Worm (Caenorhabditis elegans) whole organism, L4/young adult: ENCODE data around the gene Y56A3A.28.

Experiments used
- W03F9.2 ChIP-seq: fragments of 150-350 bp; optimal IDR thresholded peaks from 2 replicates; lab custom pipeline; 2014; ENCODE audit warnings: missing biosample characterization, missing genetic modification characterization
- dao-5 ChIP-seq: sonication (generic microtip); optimal IDR thresholded peaks from 2 replicates; lab custom pipeline; 2016; ENCODE audit warnings: missing genotype, missing genetic modification characterization, moderate library complexity, missing compliant biosample characterization
- him-1 ChIP-seq: sonication (generic microtip); optimal IDR thresholded peaks from 2 replicates; lab custom pipeline; 2016; ENCODE audit warnings: missing genotype, missing genetic modification reagents, missing genetic modification characterization, missing compliant biosample characterization

The Y56A3A.28 gene

DNA sequence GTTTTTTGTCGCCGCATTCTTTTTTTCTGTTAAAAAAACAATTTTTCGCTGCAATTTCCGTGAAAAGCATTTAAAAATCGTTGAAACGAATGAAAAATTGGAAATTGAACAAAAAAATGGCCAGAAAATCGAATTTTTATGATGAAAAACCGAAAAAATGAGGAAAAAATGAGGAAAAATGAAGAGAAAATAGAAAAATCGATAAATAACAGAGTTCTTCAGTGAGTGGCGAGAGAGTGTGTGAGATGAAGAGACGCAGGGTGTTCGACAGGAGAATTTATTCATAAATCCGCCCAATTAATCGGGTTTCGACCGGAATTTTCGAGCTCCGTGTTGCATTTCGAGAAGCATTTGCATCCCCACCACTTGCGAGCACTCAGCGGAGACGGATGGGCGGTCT lies at the start of gene Y56A3A.28:
Gene Y56A3A.28, minus strand, starts transcription at position 33 of the 400 bp plus-strand sequence.
- TF ChIP-seq him-1 (tag; lab: Kevin White, UChicago) (no peak), dao-5 (tag; lab: Kevin White, UChicago) (no peak), W03F9.2 (no peak)

DNA sequence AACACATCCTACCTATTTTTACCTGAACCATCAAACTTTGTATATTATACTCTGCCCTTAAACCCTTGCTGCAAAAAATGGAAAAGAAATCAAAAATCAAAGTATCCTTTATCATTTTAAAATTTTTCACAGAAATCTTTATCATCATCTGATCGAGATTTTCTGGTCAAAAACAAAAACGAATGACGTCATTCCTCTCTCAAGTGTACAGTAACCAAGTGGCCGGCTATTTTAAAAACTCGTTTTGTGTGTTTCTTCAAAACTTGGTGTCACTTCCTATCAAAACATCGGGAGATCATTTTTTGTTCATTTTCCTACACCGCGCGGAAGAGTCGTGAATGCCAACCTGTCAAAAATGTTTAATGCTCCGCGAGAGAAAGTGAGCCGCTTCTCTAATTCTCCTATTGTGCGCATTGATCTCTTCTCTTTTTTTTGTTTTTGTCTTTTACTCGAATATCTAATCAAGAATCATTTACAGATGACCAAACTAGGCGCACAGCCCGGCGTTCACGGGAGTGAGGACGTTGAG lies 49.0 kb upstream of the Y56A3A.28 start, which contains the start of gene brp-1:
Gene brp-1, plus strand, starts transcription at position 479 of the 529 bp plus-strand sequence.
- TF ChIP-seq him-1 (tag; lab: Kevin White, UChicago): no peak
- TF ChIP-seq dao-5 (tag; lab: Kevin White, UChicago): no peak
- TF ChIP-seq W03F9.2: no peak

DNA sequence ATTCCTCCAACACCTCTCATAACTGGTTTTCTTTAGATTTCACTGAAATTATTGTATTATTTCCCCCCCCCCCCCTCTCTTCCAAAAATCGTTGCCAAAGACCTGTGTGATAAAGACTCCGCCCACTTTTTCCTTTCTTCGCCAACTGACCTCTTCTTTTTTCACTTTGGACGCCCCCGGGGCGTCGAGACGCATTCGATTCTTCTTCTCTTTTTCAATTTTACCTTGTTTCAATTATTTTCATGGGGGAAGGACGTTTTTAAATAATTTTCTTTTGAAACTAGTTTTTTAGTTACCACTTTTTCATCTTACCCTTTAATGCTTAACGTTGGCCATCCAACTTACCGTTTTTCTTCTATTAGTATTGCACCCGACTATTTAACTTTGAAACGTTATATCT lies 46.8 kb upstream of the Y56A3A.28 start:
- TF ChIP-seq W03F9.2 (no peak), him-1 (tag; lab: Kevin White, UChicago) (no peak), dao-5 (tag; lab: Kevin White, UChicago) (no peak)

DNA sequence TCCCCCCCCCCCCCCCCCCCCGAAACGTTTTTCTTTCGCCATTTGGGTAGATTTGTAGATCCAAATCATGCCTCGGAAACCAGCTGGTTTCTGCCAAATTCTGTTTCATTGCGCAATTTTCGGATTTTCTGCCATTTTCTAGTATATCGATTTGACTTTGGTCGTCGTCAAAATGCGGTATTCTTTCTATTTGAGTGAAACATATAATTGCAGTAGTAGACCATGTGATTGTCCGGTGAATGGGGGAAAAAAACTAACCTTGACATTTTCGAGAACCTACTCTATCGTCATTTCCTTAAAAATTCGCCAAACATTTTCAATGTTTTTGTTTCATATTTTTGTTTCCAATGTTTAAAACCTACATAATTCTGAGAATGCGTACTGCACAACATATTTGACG lies 44.4 kb upstream of the Y56A3A.28 start:
- TF ChIP-seq dao-5 (tag; lab: Kevin White, UChicago): no peak
- TF ChIP-seq him-1 (tag; lab: Kevin White, UChicago): no peak
- no peak for TF ChIP-seq W03F9.2

DNA sequence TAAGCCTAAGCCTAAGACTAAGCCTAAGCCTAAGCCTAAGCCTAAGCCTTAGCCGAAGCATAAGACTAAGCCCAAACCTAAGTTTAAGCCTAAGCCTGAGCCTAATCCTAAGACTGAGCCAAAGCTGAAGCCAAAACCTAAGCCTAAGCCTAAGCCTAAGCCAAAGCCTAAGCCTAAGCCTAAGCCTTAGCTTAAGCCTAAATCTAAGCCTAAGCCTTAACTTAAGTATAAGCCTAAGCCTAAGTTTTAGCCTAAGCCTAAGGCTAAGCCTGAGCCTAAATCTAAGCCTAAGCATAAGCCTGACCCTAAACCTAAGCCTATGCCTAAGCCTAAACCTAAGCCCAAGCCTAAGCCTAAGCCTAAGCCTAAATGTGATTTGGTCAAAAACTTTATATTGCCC lies 44.0 kb upstream of the Y56A3A.28 start:
- TF ChIP-seq him-1 (tag; lab: Kevin White, UChicago) (no peak), W03F9.2 (no peak), dao-5 (tag; lab: Kevin White, UChicago) (no peak)

DNA sequence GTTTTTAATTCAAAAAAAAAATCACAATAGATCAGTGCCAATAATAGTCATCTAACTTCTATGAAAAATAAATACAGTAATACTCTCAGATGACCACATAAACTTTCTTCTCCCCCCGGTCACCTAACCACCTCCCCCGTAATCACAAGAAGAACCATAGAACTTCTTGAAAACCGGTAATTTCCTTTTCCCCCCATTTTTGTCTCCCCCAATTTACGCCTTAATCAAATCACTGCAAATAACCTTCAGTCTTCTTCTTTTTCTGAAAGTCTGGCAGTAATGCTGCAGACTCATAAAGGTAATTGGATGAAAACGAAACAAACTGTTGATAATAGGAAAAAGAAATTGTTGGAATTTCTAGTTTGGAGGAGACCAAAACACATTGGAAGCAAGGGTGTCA lies 43.3 kb upstream of the Y56A3A.28 start:
- TF ChIP-seq W03F9.2: no peak
- no peak for TF ChIP-seq dao-5 (tag; lab: Kevin White, UChicago)
- TF ChIP-seq him-1 (tag; lab: Kevin White, UChicago): no peak

DNA sequence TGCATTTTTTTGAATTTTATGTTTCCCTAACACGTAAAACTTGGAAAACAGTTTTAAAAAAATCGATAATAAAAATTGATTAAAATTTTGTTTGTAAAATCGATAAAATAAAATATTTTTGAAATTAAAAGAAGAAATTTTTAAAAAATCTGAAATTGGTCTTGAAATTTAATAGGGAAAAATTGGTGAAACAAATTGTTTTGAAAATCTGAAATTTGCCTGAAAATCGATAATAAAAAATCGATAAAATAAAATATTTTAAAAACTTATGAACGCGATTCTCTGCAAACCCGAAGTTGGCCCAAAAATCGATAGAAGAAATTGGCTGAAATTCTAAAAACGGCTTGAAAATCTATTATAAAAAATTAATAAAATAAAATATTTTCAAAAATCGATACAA lies 42.5 kb upstream of the Y56A3A.28 start:
- no peak for TF ChIP-seq him-1 (tag; lab: Kevin White, UChicago)
- TF ChIP-seq W03F9.2: no peak
- TF ChIP-seq dao-5 (tag; lab: Kevin White, UChicago): no peak

DNA sequence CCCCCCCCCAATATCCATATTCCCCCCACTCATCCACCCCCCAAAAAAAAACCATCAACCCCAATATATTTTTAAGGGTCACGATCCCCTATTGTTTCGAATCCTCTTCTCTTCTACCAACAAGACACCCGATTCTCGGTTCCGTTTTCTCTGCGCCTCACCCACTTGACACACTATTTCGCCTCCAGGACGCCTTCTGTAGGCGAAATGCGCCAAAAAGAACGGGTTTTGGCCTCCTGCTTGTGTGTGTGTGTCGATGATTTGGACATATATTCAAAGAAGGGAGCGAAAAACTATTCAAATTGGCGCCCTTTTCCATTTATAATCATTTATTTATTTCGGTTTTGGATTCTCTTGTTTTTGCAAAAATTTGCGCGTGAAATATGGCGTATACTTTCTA lies 41.9 kb upstream of the Y56A3A.28 start:
- no peak for TF ChIP-seq W03F9.2
- TF ChIP-seq him-1 (tag; lab: Kevin White, UChicago): no peak
- TF ChIP-seq dao-5 (tag; lab: Kevin White, UChicago): no peak

DNA sequence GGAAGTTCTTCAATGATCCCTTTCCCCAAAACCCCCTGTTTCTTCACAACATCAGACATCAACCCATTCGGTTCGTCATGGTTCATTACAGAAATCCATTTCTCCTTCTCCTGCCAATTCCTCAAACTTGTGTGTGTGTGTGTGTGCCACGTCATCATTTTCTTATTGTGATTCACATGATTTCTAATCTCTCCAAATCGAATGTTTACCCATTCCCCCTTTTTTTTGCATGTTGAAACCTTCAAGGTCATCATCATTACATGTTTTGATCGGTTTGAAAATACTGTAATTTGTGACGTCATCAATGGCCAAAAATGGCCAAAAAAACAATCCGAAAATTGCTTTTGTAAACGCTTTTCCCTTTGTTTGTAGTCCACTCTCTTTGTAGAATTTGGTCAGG lies 38.6 kb upstream of the Y56A3A.28 start:
- TF ChIP-seq him-1 (tag; lab: Kevin White, UChicago) (no peak), W03F9.2 (no peak), dao-5 (tag; lab: Kevin White, UChicago) (no peak)

DNA sequence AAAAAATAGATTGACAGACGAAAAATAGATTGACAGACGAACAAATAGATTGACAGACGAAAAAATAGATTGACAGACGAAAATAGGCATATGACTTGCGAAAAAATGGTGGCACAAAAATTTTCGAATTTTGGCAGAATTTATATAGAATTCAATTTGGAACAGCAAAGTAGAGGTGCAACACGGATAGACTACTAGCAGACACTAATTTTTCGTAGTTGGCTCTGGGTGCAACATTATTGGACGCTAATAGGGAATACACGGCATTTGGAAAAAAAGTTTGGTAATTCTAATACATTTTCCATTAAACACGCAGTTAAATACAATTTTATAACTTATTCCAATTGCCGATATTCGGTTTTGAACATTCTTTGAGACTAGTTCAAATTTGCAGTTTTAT lies 38.1 kb upstream of the Y56A3A.28 start:
- TF ChIP-seq him-1 (tag; lab: Kevin White, UChicago) (no peak), dao-5 (tag; lab: Kevin White, UChicago) (no peak), W03F9.2 (no peak)

DNA sequence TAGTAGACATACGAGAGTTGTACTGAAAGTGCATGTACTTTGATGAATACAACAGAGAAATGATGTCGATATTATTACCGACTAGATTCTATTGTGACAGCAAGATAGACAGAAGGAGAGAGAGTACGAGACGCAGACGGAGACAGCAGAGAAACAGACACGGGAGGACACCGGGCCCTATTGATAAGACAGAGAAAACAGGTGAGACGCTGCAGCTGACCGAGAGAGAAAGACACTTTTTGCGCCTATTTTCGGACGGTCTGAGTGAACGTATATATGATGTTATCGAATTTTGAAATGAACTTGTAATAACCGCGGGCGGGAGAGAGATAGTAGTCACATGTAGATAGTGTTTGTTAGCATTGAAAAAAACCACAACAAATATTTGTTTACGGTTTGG lies 32.1 kb upstream of the Y56A3A.28 start:
- TF ChIP-seq dao-5 (tag; lab: Kevin White, UChicago) (no peak), him-1 (tag; lab: Kevin White, UChicago) (no peak), W03F9.2 (no peak)

DNA sequence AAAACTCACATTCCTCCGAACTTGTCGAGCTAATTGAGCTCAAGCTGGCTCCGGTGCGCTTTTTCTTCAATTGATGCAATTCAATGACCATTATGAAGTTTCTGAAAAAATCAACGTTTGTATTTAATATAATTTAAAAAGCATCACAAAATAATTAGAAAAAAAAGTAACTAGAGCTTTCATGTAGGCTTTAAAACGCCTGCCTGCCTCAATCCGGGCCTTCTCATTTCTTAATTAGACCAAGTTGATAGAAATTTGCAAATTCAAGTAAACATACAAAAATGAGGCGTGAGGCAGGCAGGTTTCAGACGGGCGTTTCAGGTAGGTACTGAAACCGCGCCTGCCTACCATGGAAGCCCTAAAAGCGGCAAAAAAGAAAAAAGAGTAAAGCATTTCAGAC lies 31.7 kb upstream of the Y56A3A.28 start, which contains the start of gene Y56A3A.33:
Gene Y56A3A.33, minus strand, starts transcription at position 101 of the 400 bp plus-strand sequence.
- TF ChIP-seq W03F9.2: no peak
- no peak for TF ChIP-seq him-1 (tag; lab: Kevin White, UChicago)
- TF ChIP-seq dao-5 (tag; lab: Kevin White, UChicago): no peak

DNA sequence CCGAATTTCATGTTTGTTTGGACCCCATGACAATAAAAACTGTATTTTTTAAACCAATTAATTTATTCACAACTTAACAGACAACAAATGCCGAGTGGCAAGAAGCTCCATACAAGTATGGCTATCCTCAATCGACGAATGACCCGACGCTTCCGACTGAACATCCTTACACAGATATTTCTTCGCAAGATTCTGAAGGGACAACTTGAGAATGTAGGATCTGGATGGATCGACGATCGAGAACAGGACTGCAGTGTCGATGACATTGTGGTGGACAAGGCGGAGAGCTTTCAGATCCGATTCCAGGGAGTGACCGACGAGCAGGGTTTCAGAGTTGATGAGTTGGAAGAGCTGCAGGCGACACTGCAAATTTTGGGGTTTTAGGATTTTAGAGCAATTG lies 28.4 kb upstream of the Y56A3A.28 start:
- no peak for TF ChIP-seq W03F9.2
- TF ChIP-seq him-1 (tag; lab: Kevin White, UChicago): no peak
- TF ChIP-seq dao-5 (tag; lab: Kevin White, UChicago): no peak

DNA sequence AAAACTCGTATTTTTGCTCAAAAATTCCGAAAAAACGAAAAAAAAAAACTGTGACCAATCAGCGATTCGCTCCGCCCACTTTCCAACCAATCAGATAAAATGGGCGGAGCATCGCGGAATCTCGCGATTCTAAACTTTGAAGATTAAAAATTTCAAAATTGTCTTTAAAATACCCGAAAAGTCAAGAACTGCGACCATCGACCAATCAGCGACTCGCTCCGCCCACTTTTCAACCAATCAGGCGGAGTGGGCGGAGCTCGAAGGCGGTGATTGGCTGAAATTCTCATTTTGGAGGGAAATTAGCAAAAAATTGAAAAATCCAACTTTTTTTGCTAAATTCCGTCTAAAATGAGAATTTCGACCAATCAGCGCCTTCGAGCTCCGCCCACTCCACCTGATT lies 24.6 kb upstream of the Y56A3A.28 start:
- no peak for TF ChIP-seq him-1 (tag; lab: Kevin White, UChicago)
- no peak for TF ChIP-seq W03F9.2
- TF ChIP-seq dao-5 (tag; lab: Kevin White, UChicago): no peak

DNA sequence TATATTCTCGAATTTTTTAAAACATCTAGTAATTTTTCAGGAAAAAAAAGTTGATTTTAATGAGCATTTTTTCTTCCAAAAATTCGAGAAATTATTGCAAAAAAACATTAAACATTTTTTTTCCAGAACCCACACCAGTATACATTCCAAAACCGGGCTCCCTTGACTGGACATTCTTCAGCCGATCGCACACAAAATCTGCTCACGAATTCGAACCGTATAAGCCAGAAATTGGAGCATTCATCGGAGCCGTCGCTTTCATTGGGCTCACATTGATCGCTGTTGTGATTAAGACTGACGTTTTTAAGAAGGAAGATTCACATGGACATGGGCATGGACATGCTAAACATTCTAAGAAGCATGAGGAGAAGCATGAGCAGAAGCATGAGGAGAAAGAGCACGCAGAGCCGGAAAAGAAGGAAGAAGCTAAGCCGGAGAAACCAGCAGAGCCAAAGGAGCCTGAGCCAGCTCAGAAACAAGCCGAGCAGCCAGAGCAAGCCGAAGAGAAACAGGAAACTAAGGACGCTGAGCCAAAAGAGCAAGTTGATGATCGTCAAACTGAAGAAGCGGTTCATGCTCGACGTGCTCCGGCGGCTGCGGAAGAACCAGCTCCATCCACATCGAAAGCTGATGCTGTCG lies 20.6 kb upstream of the Y56A3A.28 start:
- TF ChIP-seq dao-5 (tag; lab: Kevin White, UChicago) (no peak), him-1 (tag; lab: Kevin White, UChicago) (no peak), W03F9.2 (no peak)
